Fruit fly (Drosophila melanogaster) Kc167 (cell line): ENCODE data around the gene CG9928.

ENCODE experiments used
- Sin3A ChIP-seq: fragments of >200 bp; optimal IDR thresholded peaks from 2 replicates; lab custom pipeline; 2018; ENCODE audit warnings: missing external identifiers
- ttk ChIP-seq: sonication (Bioruptor generic); optimal IDR thresholded peaks from 2 replicates; lab custom pipeline; 2017; ENCODE audit warnings: missing external identifiers

- TF ChIP-seq ttk (lab: Kevin White, UChicago): no peak
- no peak for TF ChIP-seq Sin3A (lab: Kevin White, UChicago)
These were observed 40.4 kb upstream of the CG9928 start, which contains the start of gene Rsph1 for dm6 chr2L:13183150-13183549.
